Fruit fly (Drosophila melanogaster) whole organism, embryonic: ENCODE data around the gene CG12768.

Experiments
- Ada2b ChIP-seq: fragments of 200-800 bp; sonication (Bioruptor generic); IDR thresholded peaks from 2 replicates; pipeline ENCODE4 v1.3.6; 2022; ENCODE audit warnings: missing biosample characterization, missing genetic modification characterization
- Awh ChIP-seq: fragments of 200-800 bp; sonication (Bioruptor generic); IDR thresholded peaks from 2 replicates; pipeline ENCODE4, ENCODE4 v1.3.6; 2022; ENCODE audit warnings: missing biosample characterization, missing genetic modification characterization
- Blimp-1 ChIP-seq: fragments of 200-800 bp; sonication (Bioruptor generic); optimal IDR thresholded peaks from 3 replicates; lab custom pipeline; 2018; ENCODE audit warnings: missing biosample characterization, missing genetic modification characterization, mild to moderate bottlenecking, moderate library complexity, missing genetic modification reagents
- C15 ChIP-seq: fragments of 200-800 bp; sonication (Bioruptor generic); IDR thresholded peaks from 3 replicates; pipeline ENCODE4 v1.3.6; 2022; ENCODE audit warnings: missing biosample characterization, missing genetic modification characterization
- CG11504 ChIP-seq: fragments of 200-800 bp; sonication (Bioruptor generic); optimal IDR thresholded peaks from 3 replicates; lab custom pipeline; 2019; ENCODE audit warnings: missing biosample characterization, mild to moderate bottlenecking, missing genetic modification characterization, moderate library complexity
- CG11560 ChIP-seq: fragments of 200-800 bp; sonication (Bioruptor generic); IDR thresholded peaks from 3 replicates; pipeline ENCODE4 v1.3.6; 2022; ENCODE audit warnings: missing biosample characterization, missing genetic modification characterization
- CG11695 ChIP-seq: fragments of 200-800 bp; sonication (Bioruptor generic); IDR thresholded peaks from 3 replicates; pipeline ENCODE4 v1.3.6; 2022; ENCODE audit warnings: missing biosample characterization, missing genetic modification characterization
- CG11696 ChIP-seq: fragments of 200-800 bp; sonication (Bioruptor generic); IDR thresholded peaks from 2 replicates; pipeline ENCODE4 v1.3.6; 2022; ENCODE audit warnings: missing biosample characterization, missing genetic modification characterization
- CG13894 ChIP-seq: fragments of 200-800 bp; sonication (Bioruptor generic); optimal IDR thresholded peaks from 3 replicates; lab custom pipeline; 2018; ENCODE audit warnings: missing biosample characterization, mild to moderate bottlenecking, missing genetic modification characterization, moderate library complexity
- CG15479 ChIP-seq: fragments of 200-800 bp; sonication (Bioruptor generic); optimal IDR thresholded peaks from 3 replicates; lab custom pipeline; 2019; ENCODE audit warnings: missing biosample characterization, mild to moderate bottlenecking, missing genetic modification characterization, moderate library complexity
- CG15601 ChIP-seq: fragments of 200-800 bp; sonication (Bioruptor generic); optimal IDR thresholded peaks from 3 replicates; lab custom pipeline; 2019; ENCODE audit warnings: missing biosample characterization, mild to moderate bottlenecking, missing genetic modification characterization, moderate library complexity
- CG1647 ChIP-seq: fragments of 200-800 bp; sonication (Bioruptor generic); optimal IDR thresholded peaks from 3 replicates; lab custom pipeline; 2016; ENCODE audit warnings: missing biosample characterization, missing genetic modification characterization
- CG17328 ChIP-seq: fragments of 200-800 bp; sonication (Bioruptor generic); IDR thresholded peaks from 2 replicates; pipeline ENCODE4 v1.3.6; 2022; ENCODE audit warnings: missing biosample characterization, missing genetic modification characterization
- CG17829 ChIP-seq: fragments of 200-800 bp; optimal IDR thresholded peaks from 2 replicates; lab custom pipeline; 2019; ENCODE audit warnings: missing biosample characterization, mild to moderate bottlenecking, missing genetic modification characterization, moderate library complexity
- CG17912 ChIP-seq: fragments of 200-800 bp; sonication (Bioruptor generic); optimal IDR thresholded peaks from 2 replicates; lab custom pipeline; 2018; ENCODE audit warnings: missing biosample characterization, mild to moderate bottlenecking, missing genetic modification characterization
- CG1792 ChIP-seq: fragments of 200-800 bp; sonication (Bioruptor generic); optimal IDR thresholded peaks from 2 replicates; lab custom pipeline; 2016; ENCODE audit warnings: missing biosample characterization, missing genetic modification characterization
- CG2712 ChIP-seq: fragments of 200-800 bp; optimal IDR thresholded peaks from 3 replicates; lab custom pipeline; 2019; ENCODE audit warnings: missing biosample characterization, mild to moderate bottlenecking, missing genetic modification characterization, moderate library complexity
- CG3163 ChIP-seq: fragments of 200-800 bp; sonication (Bioruptor generic); optimal IDR thresholded peaks from 3 replicates; lab custom pipeline; 2016; ENCODE audit warnings: missing biosample characterization, missing genetic modification characterization
- CG42726 ChIP-seq: fragments of 200-800 bp; sonication (Bioruptor generic); IDR thresholded peaks from 2 replicates; pipeline ENCODE4 v1.3.6; 2022; ENCODE audit warnings: missing biosample characterization, missing genetic modification characterization; ENCODE audit not compliant: partially characterized antibody
- CG7987 ChIP-seq: fragments of 200-800 bp; sonication (Bioruptor generic); optimal IDR thresholded peaks from 2 replicates; lab custom pipeline; 2018; ENCODE audit warnings: missing biosample characterization, mild to moderate bottlenecking, missing genetic modification characterization, moderate library complexity
- CG9932 ChIP-seq: fragments of 200-800 bp; sonication (Bioruptor generic); IDR thresholded peaks from 2 replicates; pipeline ENCODE4 v1.3.6; 2022; ENCODE audit warnings: missing biosample characterization, missing genetic modification characterization
- Deaf1 ChIP-seq: fragments of 200-800 bp; optimal IDR thresholded peaks from 3 replicates; lab custom pipeline; 2019; ENCODE audit warnings: missing biosample characterization, mild to moderate bottlenecking, missing genetic modification characterization, moderate library complexity
- Ets97D ChIP-seq: fragments of 200-800 bp; sonication (Bioruptor generic); optimal IDR thresholded peaks from 3 replicates; lab custom pipeline; 2016; ENCODE audit warnings: missing biosample characterization, missing genetic modification characterization
- Fer2 ChIP-seq: fragments of 200-800 bp; sonication (Bioruptor generic); optimal IDR thresholded peaks from 2 replicates; lab custom pipeline; 2018; ENCODE audit warnings: missing biosample characterization, mild to moderate bottlenecking, missing genetic modification characterization, moderate library complexity
- Med ChIP-seq: fragments of 200-800 bp; sonication (Bioruptor generic); peaks from one replicate; lab custom pipeline; 2016; ENCODE audit warnings: missing biosample characterization, missing genetic modification characterization, mild to moderate bottlenecking, inconsistent platforms, moderate library complexity
- Spps ChIP-seq: fragments of 200-800 bp; sonication (Bioruptor generic); optimal IDR thresholded peaks from 2 replicates; lab custom pipeline; 2018; ENCODE audit warnings: missing biosample characterization, mild to moderate bottlenecking, missing genetic modification characterization
- Ssrp ChIP-seq: fragments of 200-800 bp; sonication (Bioruptor generic); optimal IDR thresholded peaks from 2 replicates; lab custom pipeline; 2018; ENCODE audit warnings: missing biosample characterization, mild to moderate bottlenecking, missing genetic modification characterization, moderate library complexity
- Tbp ChIP-seq: fragments of >200 bp; optimal IDR thresholded peaks from 2 replicates; lab custom pipeline; 2018; ENCODE audit warnings: missing biosample characterization, missing genetic modification characterization
- Trl ChIP-seq, 3 experiments: fragments of >200 bp in 2 of 3; fragments of 200-800 bp in 1 of 3; sonication (Bioruptor generic) in 1 of 3; optimal IDR thresholded peaks; 2 replicates in 1 of 3; 3 replicates in 2 of 3; lab custom pipeline; 2016 to 2017; ENCODE audit warnings: missing biosample characterization in 1 of 3, missing genetic modification characterization in 1 of 3
- ash1 ChIP-seq: fragments of 200-800 bp; sonication (Bioruptor generic); optimal IDR thresholded peaks from 2 replicates; lab custom pipeline; 2018; ENCODE audit warnings: missing biosample characterization, mild to moderate bottlenecking, missing genetic modification characterization
- chinmo ChIP-seq: fragments of 200-800 bp; sonication (Bioruptor generic); IDR thresholded peaks from 4 replicates; pipeline ENCODE4 v1.3.6; 2022; ENCODE audit warnings: missing biosample characterization, missing genetic modification characterization; ENCODE audit not compliant: partially characterized antibody
- corto ChIP-seq: fragments of 200-800 bp; sonication (Bioruptor generic); optimal IDR thresholded peaks from 2 replicates; lab custom pipeline; 2016; ENCODE audit warnings: missing biosample characterization, mild to moderate bottlenecking, missing genetic modification characterization, moderate library complexity
- crp ChIP-seq, 2 experiments: fragments of 200-800 bp; sonication (Bioruptor generic); optimal IDR thresholded peaks; 2 replicates in 1 of 2; 3 replicates in 1 of 2; lab custom pipeline; 2017; ENCODE audit warnings: missing biosample characterization in 2 of 2, missing genetic modification characterization in 2 of 2, mild to moderate bottlenecking in 1 of 2, moderate library complexity in 1 of 2
- danr ChIP-seq: fragments of 200-800 bp; sonication (Bioruptor generic); IDR thresholded peaks from 2 replicates; pipeline ENCODE4 v1.3.6; 2022; ENCODE audit warnings: missing biosample characterization, missing genetic modification characterization
- emc ChIP-seq: fragments of 200-800 bp; sonication (Bioruptor generic); optimal IDR thresholded peaks from 2 replicates; lab custom pipeline; 2016; ENCODE audit warnings: missing biosample characterization, missing genetic modification characterization
- exex ChIP-seq: fragments of 200-800 bp; sonication (Bioruptor generic); optimal IDR thresholded peaks from 4 replicates; lab custom pipeline; 2018; ENCODE audit warnings: missing biosample characterization, mild to moderate bottlenecking, missing genetic modification characterization, moderate library complexity
- fd96Cb ChIP-seq: fragments of 200-800 bp; sonication (Bioruptor generic); optimal IDR thresholded peaks from 2 replicates; lab custom pipeline; 2018; ENCODE audit warnings: missing biosample characterization, mild to moderate bottlenecking, missing genetic modification characterization, moderate library complexity
- gfzf ChIP-seq: fragments of 200-800 bp; sonication (Bioruptor generic); optimal IDR thresholded peaks from 2 replicates; lab custom pipeline; 2016; ENCODE audit warnings: missing biosample characterization, mild to moderate bottlenecking, missing genetic modification characterization, moderate library complexity
- grn ChIP-seq: fragments of 200-800 bp; sonication (Bioruptor generic); optimal IDR thresholded peaks from 3 replicates; lab custom pipeline; 2017; ENCODE audit warnings: missing biosample characterization, missing genetic modification characterization
- her ChIP-seq: fragments of 200-800 bp; sonication (Bioruptor generic); optimal IDR thresholded peaks from 2 replicates; lab custom pipeline; 2016; ENCODE audit warnings: missing biosample characterization, missing genetic modification characterization
- hkb ChIP-seq, 2 experiments: fragments of 200-800 bp in 1 of 2; fragments of >200 bp in 1 of 2; sonication (Bioruptor generic) in 1 of 2; IDR thresholded peaks in 1 of 2; optimal IDR thresholded peaks in 1 of 2; 2 replicates each; pipeline versions ENCODE4 v1.3.6 to Lab custom; 2017 to 2022; ENCODE audit warnings: missing biosample characterization in 1 of 2, missing genetic modification characterization in 1 of 2
- kah ChIP-seq: fragments of 200-800 bp; sonication (Bioruptor generic); optimal IDR thresholded peaks from 2 replicates; lab custom pipeline; 2018; ENCODE audit warnings: missing biosample characterization, mild to moderate bottlenecking, missing genetic modification characterization
- lab ChIP-seq: fragments of 200-800 bp; sonication (Bioruptor generic); optimal IDR thresholded peaks from 3 replicates; lab custom pipeline; 2017; ENCODE audit warnings: missing biosample characterization, missing genetic modification characterization, mild to moderate bottlenecking, moderate library complexity, missing genetic modification reagents
- lmd ChIP-seq: fragments of 200-800 bp; sonication (Bioruptor generic); IDR thresholded peaks from 2 replicates; pipeline ENCODE4 v1.3.6; 2022; ENCODE audit warnings: missing biosample characterization, missing genetic modification characterization
- slp2 ChIP-seq: fragments of 200-800 bp; sonication (Bioruptor generic); optimal IDR thresholded peaks from 2 replicates; lab custom pipeline; 2016; ENCODE audit warnings: missing biosample characterization, missing genetic modification characterization
- tll ChIP-seq, 2 experiments: fragments of 200-800 bp in 1 of 2; fragments of >200 bp in 1 of 2; sonication (Bioruptor generic) in 1 of 2; optimal IDR thresholded peaks; 2 replicates each; lab custom pipeline; 2017 to 2019; ENCODE audit warnings: missing biosample characterization in 2 of 2, missing genetic modification characterization in 2 of 2, mild to moderate bottlenecking in 1 of 2, moderate library complexity in 1 of 2
- wdn ChIP-seq: fragments of 200-800 bp; sonication (Bioruptor generic); IDR thresholded peaks from 2 replicates; pipeline ENCODE4 v1.3.6; 2022; ENCODE audit warnings: missing biosample characterization, missing genetic modification characterization

CG12768 gene

DNA sequence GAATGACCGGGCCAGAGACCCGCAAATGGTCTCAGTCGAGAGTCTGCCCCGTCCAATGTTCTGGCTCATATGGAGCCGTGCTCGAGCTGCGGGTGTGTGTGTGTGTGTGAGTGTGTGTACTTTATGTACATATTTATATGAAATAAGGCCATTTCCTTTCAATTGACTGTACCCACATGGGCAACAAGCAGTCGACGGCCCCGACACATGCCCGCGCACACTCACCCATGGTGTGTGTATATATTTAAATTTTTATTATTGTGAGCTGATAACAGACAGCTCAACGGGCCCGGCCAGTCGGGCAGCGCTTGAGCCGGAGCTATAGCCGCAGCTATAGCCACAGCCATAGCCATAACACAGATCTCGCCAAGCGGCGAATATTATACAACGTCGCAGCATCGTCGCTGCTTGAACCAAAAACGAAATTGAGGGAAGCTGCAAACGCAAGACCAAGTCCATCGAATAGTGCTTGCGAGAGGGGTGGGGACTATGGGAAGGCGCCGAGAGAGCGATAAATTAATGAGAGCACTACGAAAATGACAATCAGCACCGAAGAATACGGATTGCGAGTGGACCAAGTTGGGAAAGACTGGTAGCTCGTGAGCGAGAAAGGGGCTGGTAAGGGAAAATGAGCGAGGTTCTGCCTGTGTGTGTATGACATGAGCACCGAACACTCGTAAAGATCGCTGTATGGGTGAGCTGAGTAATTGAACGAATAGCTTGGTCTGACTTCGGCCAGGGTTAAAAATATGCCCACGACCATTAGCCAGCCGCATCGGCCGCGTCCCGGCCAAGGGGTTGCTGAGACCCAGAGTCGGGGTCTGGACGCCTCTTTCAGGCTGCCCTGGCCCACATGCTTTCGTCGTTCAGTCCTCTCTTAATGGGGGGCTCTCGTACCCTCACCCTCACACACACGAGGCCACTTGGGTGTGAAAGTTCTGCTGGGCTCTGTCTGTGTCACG is 38.0 kb downstream of the CG12768 start:
- TF ChIP-seq CG2712 (peak; percentile 11), CG42726 (GFP tag; lab: Robert Waterston, UW) (no peak), kah (GFP tag; lab: Kevin White, UChicago) (no peak), crp (GFP tag; optimal IDR thresholded peaks at IDR 0.05; lab: Kevin White, UChicago) (no peak), emc (GFP tag; lab: Kevin White, UChicago) (no peak), CG15479 (GFP tag; lab: Kevin White, UChicago) (peak; percentile 27), Med (GFP tag; lab: Kevin White, UChicago) (peak; percentile 65), Awh (GFP tag; lab: Robert Waterston, UW) (no peak), CG1647 (GFP tag; lab: Kevin White, UChicago) (no peak), gfzf (GFP tag; lab: Kevin White, UChicago) (no peak), Deaf1 (tag; lab: Kevin White, UChicago) (peak; percentile 68), chinmo (GFP tag; lab: Robert Waterston, UW) (0 out of 4 replicates have a peak, but pooled peaks have one; percentile 66), lab (GFP tag; lab: Kevin White, UChicago) (peak; percentile 25), Ssrp (tag; lab: Kevin White, UChicago) (no peak), CG13894 (tag; lab: Kevin White, UChicago) (peak; percentile 21), CG15601 (tag; lab: Kevin White, UChicago) (no peak), exex (no peak), C15 (GFP tag; lab: Robert Waterston, UW) (no peak), danr (GFP tag; lab: Robert Waterston, UW) (no peak), CG11560 (tag; lab: Robert Waterston, UW) (no peak), Ets97D (GFP tag; lab: Kevin White, UChicago) (no peak), CG1792 (no peak), Ada2b (GFP tag; lab: Robert Waterston, UW) (no peak), Fer2 (tag; lab: Kevin White, UChicago) (no peak), Blimp-1 (GFP tag; lab: Kevin White, UChicago) (no peak), CG17328 (no peak), fd96Cb (tag; lab: Kevin White, UChicago) (no peak), CG11504 (no peak), Spps (tag; lab: Kevin White, UChicago) (no peak), lmd (GFP tag; lab: Robert Waterston, UW) (no peak), tll (GFP tag; optimal IDR thresholded peaks at IDR 0.05; lab: Kevin White, UChicago) (no peak), wdn (no peak), corto (GFP tag; lab: Kevin White, UChicago) (no peak), CG7987 (no peak), Trl (optimal IDR thresholded peaks at IDR 0.05; lab: Kevin White, UChicago) (peak; percentile 70 to 75), Trl (GFP tag; optimal IDR thresholded peaks at IDR 0.05; lab: Kevin White, UChicago) (no peak), grn (GFP tag; lab: Kevin White, UChicago) (no peak), CG17829 (tag; lab: Kevin White, UChicago) (no peak), CG9932 (GFP tag; lab: Robert Waterston, UW) (no peak), ash1 (GFP tag; lab: Kevin White, UChicago) (peak; percentile 5), her (GFP tag; lab: Kevin White, UChicago) (no peak), CG11695 (GFP tag; lab: Robert Waterston, UW) (no peak), slp2 (GFP tag; lab: Kevin White, UChicago) (no peak), CG3163 (GFP tag; lab: Kevin White, UChicago) (no peak), CG11696 (GFP tag; lab: Robert Waterston, UW) (no peak), CG17912 (GFP tag; lab: Kevin White, UChicago) (no peak), Tbp (GFP tag; lab: Kevin White, UChicago) (no peak), hkb (optimal IDR thresholded peaks at IDR 0.05; lab: Kevin White, UChicago) (no peak), hkb (GFP tag; IDR thresholded peaks at IDR 0.05; lab: Robert Waterston, UW) (no peak)
